Worm (Caenorhabditis elegans) whole organism, mixed stage, embryonic: ENCODE results near the gene F59A1.12.

Experiments
- M03D4.4 ChIP-seq: sonication (generic microtip); optimal IDR thresholded peaks from 2 replicates; lab custom pipeline; 2017; ENCODE audit warnings: mild to moderate bottlenecking, missing genetic modification characterization, missing compliant biosample characterization
- bed-3 ChIP-seq: fragments of 200-800 bp; sonication (Bioruptor generic); optimal IDR thresholded peaks from 3 replicates; lab custom pipeline; 2018; ENCODE audit warnings: mild to moderate bottlenecking, missing genetic modification characterization, moderate library complexity, missing compliant biosample characterization
- blmp-1 ChIP-seq: fragments of 150-350 bp; optimal IDR thresholded peaks from 2 replicates; lab custom pipeline; 2014; ENCODE audit warnings: missing biosample characterization, missing genetic modification characterization
- ceh-39 ChIP-seq: fragments of 150-350 bp; optimal IDR thresholded peaks from 2 replicates; lab custom pipeline; 2014; ENCODE audit warnings: missing biosample characterization, missing genetic modification characterization
- ceh-43 ChIP-seq: fragments of 200-800 bp; sonication (Bioruptor generic); optimal IDR thresholded peaks from 2 replicates; lab custom pipeline; 2018; ENCODE audit warnings: mild to moderate bottlenecking, missing genetic modification characterization, moderate library complexity, missing compliant biosample characterization
- ceh-83 ChIP-seq: fragments of 200-800 bp; sonication (Bioruptor generic); optimal IDR thresholded peaks from 2 replicates; lab custom pipeline; 2018; ENCODE audit warnings: mild to moderate bottlenecking, missing genetic modification characterization, missing compliant biosample characterization
- ces-1 ChIP-seq: fragments of 150-350 bp; optimal IDR thresholded peaks from 2 replicates; lab custom pipeline; 2014; ENCODE audit warnings: missing biosample characterization, missing genetic modification reagents, missing genetic modification characterization
- cnd-1 ChIP-seq: fragments of 200-800 bp; sonication (Bioruptor generic); optimal IDR thresholded peaks from 2 replicates; lab custom pipeline; 2018; ENCODE audit warnings: mild to moderate bottlenecking, missing genetic modification characterization, missing compliant biosample characterization
- drap-1 ChIP-seq: fragments of 200-800 bp; sonication (Bioruptor generic); optimal IDR thresholded peaks from 3 replicates; lab custom pipeline; 2018; ENCODE audit warnings: mild to moderate bottlenecking, missing genetic modification characterization, missing compliant biosample characterization
- elt-1 ChIP-seq: sonication (generic microtip); optimal IDR thresholded peaks from 2 replicates; lab custom pipeline; 2017; ENCODE audit warnings: missing genetic modification characterization, mild to moderate bottlenecking, missing compliant biosample characterization, antibody characterized with exemption, moderate library complexity, borderline replicate concordance; ENCODE audit not compliant: insufficient read depth
- elt-3 ChIP-seq: fragments of 150-350 bp; optimal IDR thresholded peaks from 2 replicates; lab custom pipeline; 2014; ENCODE audit warnings: missing biosample characterization, missing genetic modification characterization
- flh-1 ChIP-seq: fragments of 200-800 bp; sonication (Bioruptor generic); optimal IDR thresholded peaks from 2 replicates; lab custom pipeline; 2018; ENCODE audit warnings: mild to moderate bottlenecking, missing genetic modification characterization, moderate library complexity, missing compliant biosample characterization
- ham-2 ChIP-seq: fragments of 200-800 bp; sonication (Bioruptor generic); optimal IDR thresholded peaks from 2 replicates; lab custom pipeline; 2018; ENCODE audit warnings: mild to moderate bottlenecking, missing genetic modification characterization, missing compliant biosample characterization
- hlh-1 ChIP-seq: fragments of 150-350 bp; optimal IDR thresholded peaks from 2 replicates; lab custom pipeline; 2014; ENCODE audit warnings: missing biosample characterization, missing genetic modification reagents, missing genetic modification characterization
- lin-13 ChIP-seq: fragments of 150-350 bp; optimal IDR thresholded peaks from 2 replicates; lab custom pipeline; 2014; ENCODE audit warnings: missing biosample characterization, missing genetic modification characterization
- lin-32 ChIP-seq: fragments of 200-800 bp; sonication (Bioruptor generic); optimal IDR thresholded peaks from 2 replicates; lab custom pipeline; 2018; ENCODE audit warnings: mild to moderate bottlenecking, missing genetic modification characterization, missing compliant biosample characterization
- lsy-2 ChIP-seq: fragments of 150-350 bp; optimal IDR thresholded peaks from 2 replicates; lab custom pipeline; 2014; ENCODE audit warnings: missing biosample characterization, missing genetic modification characterization
- mab-5 ChIP-seq: fragments of 150-350 bp; optimal IDR thresholded peaks from 2 replicates; lab custom pipeline; 2014; ENCODE audit warnings: missing biosample characterization, missing genetic modification characterization
- mls-2 ChIP-seq: sonication (generic microtip); optimal IDR thresholded peaks from 2 replicates; lab custom pipeline; 2016; ENCODE audit warnings: mild to moderate bottlenecking, missing genetic modification characterization, moderate library complexity, missing compliant biosample characterization
- nhr-12 ChIP-seq: fragments of 150-350 bp; optimal IDR thresholded peaks from 2 replicates; lab custom pipeline; 2014; ENCODE audit warnings: missing biosample characterization, missing genetic modification characterization
- nhr-2 ChIP-seq: fragments of 150-350 bp; optimal IDR thresholded peaks from 2 replicates; lab custom pipeline; 2014; ENCODE audit warnings: missing biosample characterization, missing genetic modification characterization
- nhr-28 ChIP-seq: fragments of 150-350 bp; optimal IDR thresholded peaks from 2 replicates; lab custom pipeline; 2014; ENCODE audit warnings: missing biosample characterization, missing genetic modification characterization
- nhr-76 ChIP-seq: sonication (generic microtip); optimal IDR thresholded peaks from 2 replicates; lab custom pipeline; 2017; ENCODE audit warnings: missing biosample characterization, missing genetic modification characterization
- pha-4 ChIP-seq: fragments of 150-350 bp; optimal IDR thresholded peaks from 2 replicates; lab custom pipeline; 2018; ENCODE audit warnings: missing biosample characterization, missing genetic modification reagents, missing genetic modification characterization
- sem-2 ChIP-seq: fragments of 200-800 bp; sonication (Bioruptor generic); optimal IDR thresholded peaks from 2 replicates; lab custom pipeline; 2018; ENCODE audit warnings: mild to moderate bottlenecking, missing genetic modification characterization, missing compliant biosample characterization
- snpc-4 ChIP-seq: fragments of 150-350 bp; optimal IDR thresholded peaks from 2 replicates; lab custom pipeline; 2014; ENCODE audit warnings: missing biosample characterization, missing genetic modification characterization
- sptf-1 ChIP-seq: sonication (generic microtip); optimal IDR thresholded peaks from 2 replicates; lab custom pipeline; 2017; ENCODE audit warnings: mild to moderate bottlenecking, missing genetic modification characterization, moderate library complexity, missing compliant biosample characterization
- tbx-8 ChIP-seq: fragments of 200-800 bp; sonication (Bioruptor generic); optimal IDR thresholded peaks from 2 replicates; lab custom pipeline; 2018; ENCODE audit warnings: mild to moderate bottlenecking, missing genetic modification characterization, moderate library complexity, missing compliant biosample characterization
- unc-120 ChIP-seq: sonication (generic microtip); optimal IDR thresholded peaks from 2 replicates; lab custom pipeline; 2017; ENCODE audit warnings: missing genetic modification characterization, missing compliant biosample characterization; ENCODE audit not compliant: poor library complexity, severe bottlenecking
- unc-39 ChIP-seq: fragments of 150-350 bp; optimal IDR thresholded peaks from 2 replicates; lab custom pipeline; 2014; ENCODE audit warnings: missing biosample characterization, missing genetic modification characterization
- unc-62 ChIP-seq: fragments of 150-350 bp; optimal IDR thresholded peaks from 2 replicates; lab custom pipeline; 2014; ENCODE audit warnings: missing biosample characterization, missing genetic modification reagents, missing genetic modification characterization
- zip-8 ChIP-seq: fragments of 150-350 bp; optimal IDR thresholded peaks from 2 replicates; lab custom pipeline; 2014; ENCODE audit warnings: missing biosample characterization, missing genetic modification characterization
- ztf-11 ChIP-seq: fragments of 150-350 bp; optimal IDR thresholded peaks from 2 replicates; lab custom pipeline; 2014; ENCODE audit warnings: missing biosample characterization, missing genetic modification characterization

F59A1.12 gene

ce11 chrV:17667676-17668075 lies at the start of gene F59A1.12:
TSS of gene F59A1.12 (minus strand) at chrV:17667776.
- TF ChIP-seq lin-32 (GFP tag; lab: Kevin White, UChicago) (no peak), elt-1 (tag; lab: Kevin White, UChicago) (no peak), nhr-76 (tag; lab: Kevin White, UChicago) (no peak), bed-3 (no peak), pha-4 (tag; lab: Kevin White, UChicago) (no peak), lin-13 (tag; lab: Kevin White, UChicago) (no peak), elt-3 (tag; lab: Kevin White, UChicago) (no peak), cnd-1 (tag; lab: Kevin White, UChicago) (no peak), zip-8 (no peak), mab-5 (no peak), sem-2 (no peak), hlh-1 (tag; lab: Kevin White, UChicago) (no peak), ceh-43 (GFP tag; lab: Kevin White, UChicago) (no peak), unc-120 (no peak), ceh-83 (GFP tag; lab: Kevin White, UChicago) (no peak), ces-1 (GFP tag; lab: Kevin White, UChicago) (no peak), snpc-4 (tag; lab: Kevin White, UChicago) (no peak), unc-39 (tag; lab: Kevin White, UChicago) (no peak)

- TF ChIP-seq lin-13 (tag; lab: Kevin White, UChicago) (no peak), ztf-11 (no peak)
- TF ChIP-seq, all 35 proteins: peak for 0
Observed at ce11 chrV:17714330-17714729, 46.8 kb upstream of the F59A1.12 start, which contains the start of gene twk-33. TSS of gene twk-33 (minus strand) at chrV:17714377.

ce11 chrV:17712349-17712748 lies 44.8 kb upstream of the F59A1.12 start:
- TF ChIP-seq elt-1 (tag; lab: Kevin White, UChicago) (no peak), lin-13 (tag; lab: Kevin White, UChicago) (no peak), nhr-12 (no peak), hlh-1 (tag; lab: Kevin White, UChicago) (no peak), unc-120 (no peak), flh-1 (GFP tag; lab: Kevin White, UChicago) (no peak), bed-3 (no peak), ceh-39 (tag; lab: Kevin White, UChicago) (no peak), blmp-1 (no peak), mls-2 (tag; lab: Kevin White, UChicago) (no peak), unc-39 (tag; lab: Kevin White, UChicago) (no peak), nhr-28 (tag; lab: Kevin White, UChicago) (no peak), pha-4 (tag; lab: Kevin White, UChicago) (no peak), lin-32 (GFP tag; lab: Kevin White, UChicago) (no peak), ceh-83 (GFP tag; lab: Kevin White, UChicago) (no peak), sem-2 (no peak), lsy-2 (no peak), nhr-2 (no peak), tbx-8 (GFP tag; lab: Kevin White, UChicago) (no peak)

- TF ChIP-seq ceh-83 (GFP tag; lab: Kevin White, UChicago) = no peak
- TF ChIP-seq unc-120 = no peak
- TF ChIP-seq ham-2 (GFP tag; lab: Kevin White, UChicago) = no peak
- TF ChIP-seq bed-3 = no peak
- TF ChIP-seq sptf-1 (tag; lab: Kevin White, UChicago) = no peak
- TF ChIP-seq unc-62 = no peak
- TF ChIP-seq drap-1 (GFP tag; lab: Kevin White, UChicago) = no peak
- TF ChIP-seq nhr-12 = no peak
Observed at ce11 chrV:17707022-17707421, 39.4 kb upstream of the F59A1.12 start, which contains the start of gene srh-31. TSS of gene srh-31 (plus strand) at chrV:17707322.

- TF ChIP-seq mls-2 (tag; lab: Kevin White, UChicago) (no peak), ceh-39 (tag; lab: Kevin White, UChicago) (no peak), flh-1 (GFP tag; lab: Kevin White, UChicago) (no peak), nhr-28 (tag; lab: Kevin White, UChicago) (no peak), nhr-2 (no peak), nhr-76 (tag; lab: Kevin White, UChicago) (no peak), drap-1 (GFP tag; lab: Kevin White, UChicago) (no peak), lsy-2 (no peak), unc-62 (no peak), pha-4 (tag; lab: Kevin White, UChicago) (no peak), ham-2 (GFP tag; lab: Kevin White, UChicago) (no peak), hlh-1 (tag; lab: Kevin White, UChicago) (no peak), bed-3 (no peak), lin-32 (GFP tag; lab: Kevin White, UChicago) (no peak), sptf-1 (tag; lab: Kevin White, UChicago) (no peak), unc-120 (no peak), M03D4.4 (tag; lab: Kevin White, UChicago) (no peak), mab-5 (no peak), ztf-11 (no peak)
Observed at ce11 chrV:17706217-17706806, 38.7 kb upstream of the F59A1.12 start.
